Fruit fly (Drosophila melanogaster) whole organism, embryonic: ENCODE data around the gene GCS2beta.
A peak's percentile ranks its signal among the peaks of the same experiment; 100 is the strongest.

Experiments
- Adf1 ChIP-seq: fragments of 200-800 bp; sonication (Bioruptor generic); IDR thresholded peaks from 2 replicates; pipeline ENCODE4 v1.3.6; 2022; ENCODE audit warnings: missing biosample characterization, missing genetic modification characterization
- Awh ChIP-seq: fragments of 200-800 bp; sonication (Bioruptor generic); IDR thresholded peaks from 2 replicates; pipeline ENCODE4, ENCODE4 v1.3.6; 2022; ENCODE audit warnings: missing biosample characterization, missing genetic modification characterization
- B-H2 ChIP-seq: fragments of 200-800 bp; sonication (Bioruptor generic); optimal IDR thresholded peaks from 2 replicates; lab custom pipeline; 2018; ENCODE audit warnings: missing biosample characterization, mild to moderate bottlenecking, missing genetic modification characterization
- CG10274 ChIP-seq: fragments of 200-800 bp; sonication (Bioruptor generic); optimal IDR thresholded peaks from 3 replicates; lab custom pipeline; 2017; ENCODE audit warnings: missing biosample characterization, mild to moderate bottlenecking, missing genetic modification characterization
- CG11456 ChIP-seq: fragments of 200-800 bp; sonication (Bioruptor generic); IDR thresholded peaks from 3 replicates; pipeline ENCODE4 v1.3.6; 2022; ENCODE audit warnings: missing biosample characterization, missing genetic modification characterization
- CG13424 ChIP-seq: fragments of 200-800 bp; sonication (Bioruptor generic); optimal IDR thresholded peaks from 2 replicates; lab custom pipeline; 2019; ENCODE audit warnings: missing biosample characterization, mild to moderate bottlenecking, missing genetic modification characterization, moderate library complexity
- CG13775 ChIP-seq: fragments of 200-800 bp; sonication (Bioruptor generic); optimal IDR thresholded peaks from 3 replicates; lab custom pipeline; 2017; ENCODE audit warnings: missing biosample characterization, mild to moderate bottlenecking, missing genetic modification characterization
- CG14441 ChIP-seq: fragments of 200-800 bp; sonication (Bioruptor generic); IDR thresholded peaks from 2 replicates; pipeline ENCODE4 v1.3.6; 2022; ENCODE audit warnings: missing biosample characterization, missing genetic modification characterization
- CG15073 ChIP-seq: fragments of 200-800 bp; sonication (Bioruptor generic); optimal IDR thresholded peaks from 2 replicates; lab custom pipeline; 2016; ENCODE audit warnings: missing biosample characterization, missing genetic modification characterization
- CG1603 ChIP-seq: fragments of 200-800 bp; sonication (Bioruptor generic); optimal IDR thresholded peaks from 2 replicates; lab custom pipeline; 2019; ENCODE audit warnings: missing biosample characterization, mild to moderate bottlenecking, missing genetic modification characterization, moderate library complexity
- CG16863 ChIP-seq: fragments of 200-800 bp; sonication (Bioruptor generic); optimal IDR thresholded peaks from 3 replicates; lab custom pipeline; 2016; ENCODE audit warnings: missing biosample characterization, missing genetic modification characterization
- CG18476 ChIP-seq: fragments of 200-800 bp; sonication (Bioruptor generic); optimal IDR thresholded peaks from 2 replicates; lab custom pipeline; 2016; ENCODE audit warnings: missing biosample characterization, mild to moderate bottlenecking, missing genetic modification characterization
- CG18599 ChIP-seq: fragments of 200-800 bp; sonication (Bioruptor generic); optimal IDR thresholded peaks from 3 replicates; lab custom pipeline; 2017; ENCODE audit warnings: missing biosample characterization, missing genetic modification characterization, mild to moderate bottlenecking, moderate library complexity, missing genetic modification reagents
- CG2889 ChIP-seq: fragments of 200-800 bp; sonication (Bioruptor generic); IDR thresholded peaks from 3 replicates; pipeline ENCODE4 v1.3.6; 2022; ENCODE audit warnings: missing biosample characterization, missing genetic modification characterization
- CG30431 ChIP-seq: fragments of 200-800 bp; sonication (Bioruptor generic); optimal IDR thresholded peaks from 2 replicates; lab custom pipeline; 2017; ENCODE audit warnings: missing biosample characterization, missing genetic modification characterization
- CG32772 ChIP-seq: fragments of 200-800 bp; sonication (Bioruptor generic); IDR thresholded peaks from 2 replicates; pipeline ENCODE4 v1.3.6; 2022; ENCODE audit warnings: missing biosample characterization, missing genetic modification characterization
- CG33213 ChIP-seq: fragments of 200-800 bp; sonication (Bioruptor generic); optimal IDR thresholded peaks from 3 replicates; lab custom pipeline; 2016; ENCODE audit warnings: missing biosample characterization, missing genetic modification characterization
- CG33557 ChIP-seq: fragments of 200-800 bp; sonication (Bioruptor generic); optimal IDR thresholded peaks from 2 replicates; lab custom pipeline; 2019; ENCODE audit warnings: missing biosample characterization, mild to moderate bottlenecking, missing genetic modification characterization, moderate library complexity
- CG4404 ChIP-seq: fragments of 200-800 bp; sonication (Bioruptor generic); IDR thresholded peaks from 2 replicates; pipeline ENCODE4 v1.3.6; 2022; ENCODE audit warnings: missing biosample characterization, missing genetic modification characterization
- CG4617 ChIP-seq: fragments of 200-800 bp; sonication (Bioruptor generic); optimal IDR thresholded peaks from 3 replicates; lab custom pipeline; 2016; ENCODE audit warnings: missing biosample characterization, missing genetic modification characterization, borderline replicate concordance
- CG6854 ChIP-seq: fragments of 200-800 bp; sonication (Bioruptor generic); optimal IDR thresholded peaks from 3 replicates; lab custom pipeline; 2017; ENCODE audit warnings: missing biosample characterization, mild to moderate bottlenecking, missing genetic modification characterization
- CG9609 ChIP-seq: fragments of 200-800 bp; sonication (Bioruptor generic); optimal IDR thresholded peaks from 3 replicates; lab custom pipeline; 2016; ENCODE audit warnings: missing biosample characterization, missing genetic modification characterization
- CG9876 ChIP-seq: fragments of 200-800 bp; sonication (Bioruptor generic); optimal IDR thresholded peaks from 2 replicates; lab custom pipeline; 2016; ENCODE audit warnings: missing biosample characterization, missing genetic modification characterization
- Dll ChIP-seq: fragments of 200-800 bp; sonication (Bioruptor generic); IDR thresholded peaks from 4 replicates; pipeline ENCODE4 v1.3.6; 2022; ENCODE audit warnings: missing biosample characterization, missing genetic modification characterization; ENCODE audit not compliant: partially characterized antibody
- H2.0 ChIP-seq: fragments of 200-800 bp; sonication (Bioruptor generic); IDR thresholded peaks from 2 replicates; pipeline ENCODE4 v1.3.6; 2022; ENCODE audit warnings: missing biosample characterization, missing genetic modification characterization
- HLH4C ChIP-seq: fragments of 200-800 bp; sonication (Bioruptor generic); IDR thresholded peaks from 3 replicates; pipeline ENCODE4 v1.3.6; 2022; ENCODE audit warnings: missing biosample characterization, missing genetic modification characterization; ENCODE audit not compliant: partially characterized antibody
- HmgD ChIP-seq: fragments of 200-800 bp; sonication (Bioruptor generic); optimal IDR thresholded peaks from 3 replicates; lab custom pipeline; 2016; ENCODE audit warnings: missing biosample characterization, missing genetic modification characterization
- Lhr ChIP-seq: fragments of 200-800 bp; sonication (Bioruptor generic); optimal IDR thresholded peaks from 3 replicates; lab custom pipeline; 2017; ENCODE audit warnings: mild to moderate bottlenecking, missing biosample characterization, missing genetic modification reagents, missing genetic modification characterization
- MTF-1 ChIP-seq: fragments of 200-800 bp; sonication (Bioruptor generic); optimal IDR thresholded peaks from 2 replicates; lab custom pipeline; 2018; ENCODE audit warnings: missing biosample characterization, mild to moderate bottlenecking, missing genetic modification characterization, borderline replicate concordance
- NK7.1 ChIP-seq: fragments of 200-800 bp; sonication (Bioruptor generic); optimal IDR thresholded peaks from 3 replicates; lab custom pipeline; 2016; ENCODE audit warnings: missing biosample characterization, missing genetic modification characterization
- bbx ChIP-seq: fragments of 200-800 bp; sonication (Bioruptor generic); IDR thresholded peaks from 2 replicates; pipeline ENCODE4 v1.3.6; 2022; ENCODE audit warnings: missing biosample characterization, missing genetic modification characterization; ENCODE audit not compliant: partially characterized antibody
- bigmax ChIP-seq: fragments of 200-800 bp; sonication (Bioruptor generic); optimal IDR thresholded peaks from 2 replicates; lab custom pipeline; 2018; ENCODE audit warnings: missing biosample characterization, mild to moderate bottlenecking, missing genetic modification characterization
- bowl ChIP-seq: fragments of 200-800 bp; sonication (Bioruptor generic); IDR thresholded peaks from 2 replicates; pipeline ENCODE4 v1.3.6; 2022; ENCODE audit warnings: missing biosample characterization, missing genetic modification characterization
- cato ChIP-seq: fragments of 200-800 bp; sonication (Bioruptor generic); optimal IDR thresholded peaks from 2 replicates; lab custom pipeline; 2016; ENCODE audit warnings: missing biosample characterization, missing genetic modification characterization, borderline replicate concordance
- danr ChIP-seq: fragments of 200-800 bp; sonication (Bioruptor generic); IDR thresholded peaks from 2 replicates; pipeline ENCODE4 v1.3.6; 2022; ENCODE audit warnings: missing biosample characterization, missing genetic modification characterization
- dmrt11E ChIP-seq: fragments of 200-800 bp; sonication (Bioruptor generic); optimal IDR thresholded peaks from 3 replicates; lab custom pipeline; 2018; ENCODE audit warnings: missing biosample characterization, mild to moderate bottlenecking, missing genetic modification characterization, moderate library complexity
- gce ChIP-seq: fragments of 200-800 bp; sonication (Bioruptor generic); IDR thresholded peaks from 3 replicates; pipeline ENCODE4 v1.3.6; 2022; ENCODE audit warnings: missing biosample characterization, missing genetic modification characterization
- gfzf ChIP-seq: fragments of 200-800 bp; sonication (Bioruptor generic); optimal IDR thresholded peaks from 2 replicates; lab custom pipeline; 2016; ENCODE audit warnings: missing biosample characterization, mild to moderate bottlenecking, missing genetic modification characterization, moderate library complexity
- ham ChIP-seq: fragments of 200-800 bp; sonication (Bioruptor generic); IDR thresholded peaks from 2 replicates; pipeline ENCODE4 v1.3.6; 2022; ENCODE audit warnings: missing biosample characterization, missing genetic modification characterization
- hb ChIP-seq: fragments of 200-800 bp; sonication (Bioruptor generic); IDR thresholded peaks from 3 replicates; pipeline ENCODE4 v1.3.6; 2022; ENCODE audit warnings: missing biosample characterization, missing genetic modification characterization; ENCODE audit not compliant: partially characterized antibody
- her ChIP-seq: fragments of 200-800 bp; sonication (Bioruptor generic); optimal IDR thresholded peaks from 2 replicates; lab custom pipeline; 2016; ENCODE audit warnings: missing biosample characterization, missing genetic modification characterization
- jigr1 ChIP-seq: fragments of 200-800 bp; sonication (Bioruptor generic); IDR thresholded peaks from 3 replicates; pipeline ENCODE4 v1.3.6; 2022; ENCODE audit warnings: missing biosample characterization, missing genetic modification characterization
- nmo ChIP-seq: fragments of 200-800 bp; sonication (Bioruptor generic); optimal IDR thresholded peaks from 2 replicates; lab custom pipeline; 2018; ENCODE audit warnings: missing biosample characterization, mild to moderate bottlenecking, missing genetic modification characterization, moderate library complexity
- otp ChIP-seq: fragments of 200-800 bp; sonication (Bioruptor generic); IDR thresholded peaks from 3 replicates; pipeline ENCODE4, ENCODE4 v1.3.6; 2022; ENCODE audit warnings: missing biosample characterization, missing genetic modification characterization
- p53 ChIP-seq: fragments of 200-800 bp; sonication (Bioruptor generic); optimal IDR thresholded peaks from 2 replicates; lab custom pipeline; 2016; ENCODE audit warnings: missing biosample characterization, missing genetic modification characterization
- phol ChIP-seq: fragments of 200-800 bp; sonication (Bioruptor generic); optimal IDR thresholded peaks from 3 replicates; lab custom pipeline; 2018; ENCODE audit warnings: missing biosample characterization, mild to moderate bottlenecking, missing genetic modification characterization, moderate library complexity
- sens-2 ChIP-seq: fragments of 200-800 bp; sonication (Bioruptor generic); IDR thresholded peaks from 2 replicates; pipeline ENCODE4 v1.3.6; 2022; ENCODE audit warnings: missing biosample characterization, missing genetic modification characterization
- vnd ChIP-seq: fragments of 200-800 bp; sonication (Bioruptor generic); IDR thresholded peaks from 3 replicates; pipeline ENCODE4 v1.3.6; 2022; ENCODE audit warnings: missing biosample characterization, missing genetic modification characterization; ENCODE audit not compliant: partially characterized antibody
- wek ChIP-seq: fragments of 200-800 bp; sonication (Bioruptor generic); optimal IDR thresholded peaks from 3 replicates; lab custom pipeline; 2018; ENCODE audit warnings: missing biosample characterization, mild to moderate bottlenecking, missing genetic modification characterization, moderate library complexity
- zen2 ChIP-seq: fragments of 200-800 bp; sonication (Bioruptor generic); IDR thresholded peaks from 3 replicates; pipeline ENCODE4 v1.3.6; 2022; ENCODE audit warnings: missing biosample characterization, missing genetic modification characterization; ENCODE audit not compliant: partially characterized antibody

Gene GCS2beta

DNA sequence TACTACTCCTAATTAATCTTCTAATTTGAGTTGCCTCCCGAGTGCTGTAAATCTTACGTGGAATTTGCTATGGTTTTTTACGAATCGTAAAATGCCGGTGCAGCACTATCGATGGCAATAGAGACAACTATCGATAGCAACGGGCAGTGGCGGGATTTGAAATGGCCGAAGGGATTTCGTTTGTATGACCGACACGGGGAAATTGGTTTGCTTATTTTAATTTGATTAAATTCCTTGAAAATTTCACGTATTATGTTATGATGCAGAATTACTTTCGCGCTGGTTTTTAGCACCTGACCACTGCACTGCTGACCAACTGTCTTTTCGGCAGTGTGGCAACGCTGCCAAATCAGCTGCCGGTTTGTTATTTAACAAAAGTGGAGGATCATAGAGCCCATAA lies at the start of gene GCS2beta, which contains the start of gene CG5131 (continued):
- TF ChIP-seq CG9876 (GFP tag; lab: Kevin White, UChicago), result peak; percentile 96
- peak; percentile 97 for TF ChIP-seq CG11456 (GFP tag; lab: Robert Waterston, UW)
- peak; percentile 89 for TF ChIP-seq cato (GFP tag; lab: Kevin White, UChicago)
- peak; percentile 77 for TF ChIP-seq bbx
- peak; percentile 97 for TF ChIP-seq CG1603 (tag; lab: Kevin White, UChicago)
- TF ChIP-seq CG18476, result peak; percentile 89
- peak; percentile 91 for TF ChIP-seq hb (GFP tag; lab: Robert Waterston, UW)
- TF ChIP-seq CG18599 (GFP tag; lab: Kevin White, UChicago), result peak; percentile 92
- peak; percentile 75; the same call in 2 of the 3 replicates for TF ChIP-seq otp
- 0 out of 3 replicates have a peak, but pooled peaks have one; percentile 68 for TF ChIP-seq gce
- peak; percentile 87 for TF ChIP-seq ham (GFP tag; lab: Robert Waterston, UW)
- TF ChIP-seq nmo (GFP tag; lab: Kevin White, UChicago), result peak; percentile 96
- TF ChIP-seq CG33557 (GFP tag; lab: Kevin White, UChicago), result peak; percentile 52
- peak; percentile 73 for TF ChIP-seq MTF-1 (GFP tag; lab: Kevin White, UChicago)
- peak; percentile 81 for TF ChIP-seq jigr1 (GFP tag; lab: Robert Waterston, UW)
- TF ChIP-seq CG4617, result peak; percentile 98
- TF ChIP-seq CG30431 (GFP tag; lab: Kevin White, UChicago), result peak; percentile 93
- TF ChIP-seq CG13775 (GFP tag; lab: Kevin White, UChicago), result peak; percentile 92
- TF ChIP-seq CG13424, result peak; percentile 91
- TF ChIP-seq B-H2, result peak; percentile 80
- peak; percentile 72 for TF ChIP-seq wek (GFP tag; lab: Kevin White, UChicago)
- peak; percentile 31 for TF ChIP-seq bigmax (GFP tag; lab: Kevin White, UChicago)
- peak; percentile 97 for TF ChIP-seq HmgD (GFP tag; lab: Kevin White, UChicago)
- peak; percentile 74 for TF ChIP-seq Lhr (GFP tag; lab: Kevin White, UChicago)
- TF ChIP-seq CG15073, result peak; percentile 63
- peak; percentile 95 for TF ChIP-seq CG32772
- TF ChIP-seq CG9609 (GFP tag; lab: Kevin White, UChicago), result peak; percentile 97
- TF ChIP-seq CG2889, result peak; percentile 94
- peak; percentile 69 for TF ChIP-seq CG10274 (GFP tag; lab: Kevin White, UChicago)
- peak; percentile 91 for TF ChIP-seq CG4404
- peak; percentile 84 for TF ChIP-seq NK7.1 (GFP tag; lab: Kevin White, UChicago)
- peak; percentile 95 for TF ChIP-seq CG14441
- TF ChIP-seq Adf1 (GFP tag; lab: Robert Waterston, UW), result peak; percentile 74
- peak; percentile 88 for TF ChIP-seq HLH4C (GFP tag; lab: Robert Waterston, UW)
- peak; percentile 71; the same call in 1 of the 2 replicates for TF ChIP-seq bowl
- peak; percentile 81 for TF ChIP-seq dmrt11E
- peak; percentile 95 for TF ChIP-seq phol
- TF ChIP-seq p53, result peak; percentile 94
- TF ChIP-seq Awh (GFP tag; lab: Robert Waterston, UW), result peak; percentile 87
- peak; percentile 86 for TF ChIP-seq danr (GFP tag; lab: Robert Waterston, UW)
- TF ChIP-seq CG33213 (GFP tag; lab: Kevin White, UChicago), result peak; percentile 93
- peak; percentile 96 for TF ChIP-seq Dll (GFP tag; lab: Robert Waterston, UW)
- peak; percentile 74; the same call in 2 of the 3 replicates for TF ChIP-seq zen2 (GFP tag; lab: Robert Waterston, UW)
- TF ChIP-seq H2.0 (GFP tag; lab: Robert Waterston, UW), result peak; percentile 93
- TF ChIP-seq her (GFP tag; lab: Kevin White, UChicago), result peak; percentile 92
- peak; percentile 49 for TF ChIP-seq gfzf
- TF ChIP-seq CG16863 (GFP tag; lab: Kevin White, UChicago), result peak; percentile 95
- TF ChIP-seq CG6854 (GFP tag; lab: Kevin White, UChicago), result peak; percentile 67
- peak; percentile 89 for TF ChIP-seq vnd
- peak; percentile 77 for TF ChIP-seq sens-2 (GFP tag; lab: Robert Waterston, UW)
